Worm (Caenorhabditis elegans): ENCODE results near the gene srh-223.
"Not testable (repeated sequence)": the region's sequence is repeated elsewhere in the genome, so short reads cannot be mapped to it uniquely, and the experiment has no call there.

srh-223 gene

DNA sequence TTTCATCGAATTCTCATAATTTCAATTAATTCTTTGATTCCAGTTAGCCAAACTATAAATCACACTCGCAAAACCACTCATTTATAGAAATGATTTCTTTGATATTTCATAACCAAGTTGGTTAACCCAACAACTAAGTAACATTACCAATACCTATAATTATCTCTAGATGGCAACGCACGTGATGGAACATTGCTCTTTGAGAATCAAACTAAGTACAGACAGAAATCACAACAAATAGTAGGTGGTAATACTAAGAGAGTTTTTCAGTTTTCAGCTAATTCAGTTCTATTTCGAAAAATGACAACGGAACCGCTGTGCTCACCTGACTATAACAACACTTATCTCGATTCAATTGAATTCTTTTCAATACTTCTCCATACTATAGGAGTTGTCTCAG is at the start of gene srh-223:
Gene srh-223, plus strand, starts transcription at position 301 of the 400 bp plus-strand sequence.
- TF ChIP-seq zip-5 (tag; optimal IDR thresholded peaks at IDR 0.05) (no peak), dve-1 (tag; optimal IDR thresholded peaks at IDR 0.05) (no peak), hlh-8 (tag; optimal IDR thresholded peaks at IDR 0.05) (no peak), tbx-7 (tag; optimal IDR thresholded peaks at IDR 0.05) (no peak), npax-4 (tag; optimal IDR thresholded peaks at IDR 0.05) (no peak), T23F11.4 (GFP tag; optimal IDR thresholded peaks at IDR 0.05) (no peak), tbx-2 (tag; optimal IDR thresholded peaks at IDR 0.05) (no peak), ceh-2 (tag; optimal IDR thresholded peaks at IDR 0.05) (no peak), pag-3 (tag; optimal IDR thresholded peaks at IDR 0.05; ENCODE audit: borderline replicate concordance) (no peak), C08G9.2 (tag; optimal IDR thresholded peaks at IDR 0.05) (no peak)

ce11 chrIV:3932408-3932807 is 49.3 kb upstream of the srh-223 start, which contains the start of gene clec-70:
Gene clec-70 (plus strand): TSS chrIV:3932708.
- not testable (repeated sequence) for TF ChIP-seq hlh-13 (GFP tag; optimal IDR thresholded peaks at IDR 0.05); K09A11.1 (tag; optimal IDR thresholded peaks at IDR 0.05; ENCODE audit: insufficient read depth); pag-3 (tag; optimal IDR thresholded peaks at IDR 0.05; ENCODE audit: borderline replicate concordance)

ce11 chrIV:3937097-3937496 is 44.6 kb upstream of the srh-223 start, which contains the start of gene clec-71:
Gene clec-71 (plus strand): TSS chrIV:3937458.
- TF ChIP-seq lim-6 (tag; optimal IDR thresholded peaks at IDR 0.05), result no peak
- no peak for TF ChIP-seq elt-4 (tag; optimal IDR thresholded peaks at IDR 0.05)
- TF ChIP-seq K09A11.1 (tag; optimal IDR thresholded peaks at IDR 0.05; ENCODE audit: insufficient read depth), result no peak

DNA sequence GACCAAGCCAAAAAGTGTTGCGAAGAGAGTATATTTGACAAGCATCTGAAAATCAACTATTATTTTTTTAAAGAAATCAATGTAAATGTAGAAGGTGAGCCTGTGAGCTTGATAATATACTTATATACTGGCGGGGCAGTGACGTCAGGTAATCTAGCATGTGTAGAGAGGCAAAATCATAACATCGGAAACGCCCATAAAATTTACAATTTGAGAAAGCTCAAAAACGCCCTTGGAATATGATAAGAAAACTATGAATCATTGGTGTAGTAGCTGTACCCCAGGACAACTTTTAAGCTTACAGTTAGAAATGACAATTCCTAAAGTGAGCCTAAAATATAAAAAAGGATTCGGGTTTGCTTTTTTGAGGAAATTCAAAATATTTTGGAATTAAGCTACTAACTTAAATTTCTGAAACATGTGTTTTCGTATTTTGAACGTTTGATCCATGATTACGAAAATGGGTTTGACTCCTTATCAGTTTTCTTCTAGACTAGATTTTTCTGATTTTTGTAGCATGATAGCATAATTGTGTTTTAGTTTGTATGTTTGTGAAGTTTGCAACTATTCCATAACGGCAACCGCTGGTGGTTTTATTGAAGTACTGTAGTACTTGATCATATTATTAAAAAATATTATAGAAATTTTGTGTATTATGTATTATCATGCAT is 39.9 kb upstream of the srh-223 start, which contains the start of gene clec-174:
Gene clec-174, minus strand, starts transcription at position 51 of the 671 bp plus-strand sequence.
- TF ChIP-seq ref-2 (tag; optimal IDR thresholded peaks at IDR 0.05) (no peak), sox-4 (tag; optimal IDR thresholded peaks at IDR 0.05) (no peak), ets-4 (tag; optimal IDR thresholded peaks at IDR 0.05) (no peak), hlh-8 (tag; optimal IDR thresholded peaks at IDR 0.05) (no peak), pros-1 (tag; optimal IDR thresholded peaks at IDR 0.05) (no peak), fax-1 (tag; optimal IDR thresholded peaks at IDR 0.05) (no peak), ceh-18 (tag; optimal IDR thresholded peaks at IDR 0.05) (no peak), Y22D7AL.16 (tag; optimal IDR thresholded peaks at IDR 0.05) (no peak), ceh-31 (tag; optimal IDR thresholded peaks at IDR 0.05) (no peak), ahr-1 (tag; optimal IDR thresholded peaks at IDR 0.05) (no peak), hlh-30 (tag; optimal IDR thresholded peaks at IDR 0.05; ENCODE audit: insufficient read depth) (no peak), C08G9.2 (tag; optimal IDR thresholded peaks at IDR 0.05) (no peak), ceh-34 (tag; optimal IDR thresholded peaks at IDR 0.05) (no peak)

- TF ChIP-seq F13H6.1 (tag; optimal IDR thresholded peaks at IDR 0.05) (no peak), nfya-1 (tag; optimal IDR thresholded peaks at IDR 0.05) (no peak), K09A11.1 (tag; optimal IDR thresholded peaks at IDR 0.05; ENCODE audit: insufficient read depth) (no peak), ceh-2 (tag; optimal IDR thresholded peaks at IDR 0.05) (no peak), fkh-6 (tag; optimal IDR thresholded peaks at IDR 0.05) (no peak), unc-55 (GFP tag; optimal IDR thresholded peaks at IDR 0.05) (no peak), nhr-11 (tag; optimal IDR thresholded peaks at IDR 0.05) (no peak), ztf-16 (tag; optimal IDR thresholded peaks at IDR 0.05) (no peak), hlh-6 (tag; optimal IDR thresholded peaks at IDR 0.05) (no peak), K02D7.2 (tag; optimal IDR thresholded peaks at IDR 0.05) (no peak), mec-3 (tag; optimal IDR thresholded peaks at IDR 0.05; ENCODE audit: borderline replicate concordance) (no peak), pqm-1 (tag; optimal IDR thresholded peaks at IDR 0.05) (no peak), hlh-30 (tag; optimal IDR thresholded peaks at IDR 0.05; ENCODE audit: insufficient read depth) (no peak), ceh-34 (tag; optimal IDR thresholded peaks at IDR 0.05) (no peak), pag-3 (tag; optimal IDR thresholded peaks at IDR 0.05; ENCODE audit: borderline replicate concordance) (no peak), unc-3 (GFP tag; conservative IDR thresholded peaks at IDR 0.05) (no peak), unc-3 (tag; optimal IDR thresholded peaks at IDR 0.05) (no peak), ceh-19 (GFP tag; optimal IDR thresholded peaks at IDR 0.05) (no peak), ceh-31 (tag; optimal IDR thresholded peaks at IDR 0.05) (no peak), pat-9 (tag; optimal IDR thresholded peaks at IDR 0.05) (no peak), ceh-48 (tag; optimal IDR thresholded peaks at IDR 0.05) (no peak)
Observed at ce11 chrIV:3943003-3943402, 38.7 kb upstream of the srh-223 start, which contains the start of gene Y46C8AL.11. Gene Y46C8AL.11 (plus strand): TSS chrIV:3943303.

Measured in whole organism, late embryonic.